Fruit fly (Drosophila melanogaster): ENCODE data around the gene Ipk2.

Gene Ipk2

dm6 chr2L:552432-552929 is 21.6 kb downstream of the Ipk2 start, which contains the start of gene Ets21C (continued):
- TF ChIP-seq CG18599 (GFP tag; optimal IDR thresholded peaks at IDR 0.05) = peak; percentile 34
- TF ChIP-seq CG6813 (GFP tag; optimal IDR thresholded peaks at IDR 0.05) = peak; percentile 12
- no peak for TF ChIP-seq insv (GFP tag; optimal IDR thresholded peaks at IDR 0.05)
- TF ChIP-seq unc-4 (GFP tag; IDR thresholded peaks at IDR 0.05; ENCODE audit: partially characterized antibody) = peak; percentile 46; the same call in 1 of the 2 replicates
- no peak for TF ChIP-seq Doc3 (GFP tag; IDR thresholded peaks at IDR 0.05; ENCODE audit: partially characterized antibody)
- peak; percentile 65 for TF ChIP-seq Atf6 (GFP tag; IDR thresholded peaks at IDR 0.05)
- peak; percentile 97 for TF ChIP-seq grn (GFP tag; optimal IDR thresholded peaks at IDR 0.05)
- peak; percentile 34 for TF ChIP-seq chn (GFP tag; optimal IDR thresholded peaks at IDR 0.05)
- peak; percentile 5 for TF ChIP-seq grau (tag; optimal IDR thresholded peaks at IDR 0.05)
- peak; percentile 75 for TF ChIP-seq Drgx (GFP tag; IDR thresholded peaks at IDR 0.05)
- peak; percentile 86 for TF ChIP-seq CG6689 (GFP tag; IDR thresholded peaks at IDR 0.05)
- TF ChIP-seq CG11695 (GFP tag; IDR thresholded peaks at IDR 0.05) = 0 out of 3 replicates have a peak, but pooled peaks have one; percentile 22
- no peak for TF ChIP-seq klu (GFP tag; IDR thresholded peaks at IDR 0.05)
- TF ChIP-seq sens (GFP tag) = peak; percentile 69
- peak; percentile 23 for TF ChIP-seq CG13296 (GFP tag; optimal IDR thresholded peaks at IDR 0.05)
- TF ChIP-seq CG31224 (GFP tag; IDR thresholded peaks at IDR 0.05) = no peak
- peak; percentile 37 for TF ChIP-seq cwo (GFP tag; optimal IDR thresholded peaks at IDR 0.05)
- TF ChIP-seq schlank (tag; optimal IDR thresholded peaks at IDR 0.05) = no peak
- TF ChIP-seq Oli (tag; optimal IDR thresholded peaks at IDR 0.05) = no peak
- TF ChIP-seq rib (GFP tag; IDR thresholded peaks at IDR 0.05) = 0 out of 2 replicates have a peak, but pooled peaks have one; percentile 40
- peak; percentile 59 for TF ChIP-seq CG15514 (GFP tag; optimal IDR thresholded peaks at IDR 0.05)
- 0 out of 2 replicates have a peak, but pooled peaks have one; percentile 9 for TF ChIP-seq Awh (GFP tag; IDR thresholded peaks at IDR 0.05)
- 0 out of 2 replicates have a peak, but pooled peaks have one; percentile 25 for TF ChIP-seq sna (GFP tag; IDR thresholded peaks at IDR 0.05; ENCODE audit: partially characterized antibody)
- no peak for TF ChIP-seq toy (GFP tag; IDR thresholded peaks at IDR 0.05)
- peak; percentile 92 for TF ChIP-seq CG18262 (tag; optimal IDR thresholded peaks at IDR 0.05)
- TF ChIP-seq CG4424 (GFP tag; optimal IDR thresholded peaks at IDR 0.05) = no peak
- 0 out of 2 replicates have a peak, but pooled peaks have one; percentile 7 for TF ChIP-seq NFAT (GFP tag; IDR thresholded peaks at IDR 0.05)
- TF ChIP-seq CG7357 (GFP tag; IDR thresholded peaks at IDR 0.05) = no peak
- no peak for TF ChIP-seq so (GFP tag; IDR thresholded peaks at IDR 0.05)
- peak; percentile 45; the same call in 1 of the 3 replicates for TF ChIP-seq CG34422 (GFP tag; IDR thresholded peaks at IDR 0.05)
- peak; percentile 22; the same call in 1 of the 2 replicates for TF ChIP-seq Ada2b (GFP tag; IDR thresholded peaks at IDR 0.05)
- TF ChIP-seq CG7271 (tag; optimal IDR thresholded peaks at IDR 0.05) = no peak
- peak; percentile 99 for TF ChIP-seq ftz-f1 (GFP tag; optimal IDR thresholded peaks at IDR 0.05)
- TF ChIP-seq CG14667 (GFP tag; IDR thresholded peaks at IDR 0.05) = no peak
- peak in 1 of 3 experiments; percentile 38 for TF ChIP-seq Stat92E (GFP tag; optimal IDR thresholded peaks at IDR 0.05)
- no peak for TF ChIP-seq Hr39 (optimal IDR thresholded peaks at IDR 0.05)
- no peak for TF ChIP-seq CG9437 (GFP tag; optimal IDR thresholded peaks at IDR 0.05)
- TF ChIP-seq kni (GFP tag; optimal IDR thresholded peaks at IDR 0.05) = peak; percentile 36
- TF ChIP-seq dysf (GFP tag; IDR thresholded peaks at IDR 0.05) = peak; percentile 16; the same call in 1 of the 3 replicates
- TF ChIP-seq CG34376 (GFP tag; optimal IDR thresholded peaks at IDR 0.05) = peak; percentile 69
- TF ChIP-seq kay (GFP tag; optimal IDR thresholded peaks at IDR 0.05) = peak; percentile 98
- no peak for TF ChIP-seq CG17328 (GFP tag; IDR thresholded peaks at IDR 0.05)
- peak; percentile 18 for TF ChIP-seq CrebB (tag; optimal IDR thresholded peaks at IDR 0.05)
- no peak for TF ChIP-seq dpn (GFP tag; optimal IDR thresholded peaks at IDR 0.05)
- peak in 1 of 2 experiments; percentile 40 for TF ChIP-seq Eip74EF (GFP tag; optimal IDR thresholded peaks at IDR 0.05)
- TF ChIP-seq onecut (GFP tag; IDR thresholded peaks at IDR 0.05) = no peak; the same call in 1 of the 2 replicates
- 0 out of 2 replicates have a peak, but pooled peaks have one; percentile 13 for TF ChIP-seq Ptx1 (GFP tag; IDR thresholded peaks at IDR 0.05)
- peak; percentile 59; the same call in 1 of the 2 replicates for TF ChIP-seq CG32532 (GFP tag; IDR thresholded peaks at IDR 0.05)
- no peak for TF ChIP-seq CG4730 (GFP tag; IDR thresholded peaks at IDR 0.05)
- TF ChIP-seq CG1792 (GFP tag; optimal IDR thresholded peaks at IDR 0.05) = no peak

Measured in whole organism, embryonic.